Worm (Caenorhabditis elegans): ENCODE results near the gene C29E4.9.

DNA sequence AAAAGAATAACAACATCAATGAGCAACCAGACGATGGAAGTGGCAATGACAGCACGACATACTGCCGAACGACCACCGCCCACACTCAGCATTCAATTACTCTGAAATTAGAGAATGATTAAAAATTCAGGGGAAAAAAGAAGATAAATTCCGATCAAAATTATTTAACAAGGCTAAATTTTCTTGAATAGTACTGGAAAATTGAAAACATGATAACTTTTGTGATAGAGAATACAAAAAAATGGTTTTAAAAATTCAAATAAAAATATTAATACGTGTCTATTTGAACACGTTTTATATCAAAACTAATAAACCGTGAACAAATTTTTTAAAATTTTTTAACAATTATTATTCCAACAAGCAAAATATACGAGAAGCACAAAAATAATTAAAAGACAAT is 39.2 kb downstream of the C29E4.9 start, which contains the start of gene gly-3:
- no peak for TF ChIP-seq ztf-29 (GFP tag; IDR thresholded peaks at IDR 0.05)
- TF ChIP-seq flt-1 (GFP tag; IDR thresholded peaks at IDR 0.05), result no peak
- no peak for TF ChIP-seq T22C8.4 (GFP tag; IDR thresholded peaks at IDR 0.05)
- TF ChIP-seq ztf-23 (GFP tag; IDR thresholded peaks at IDR 0.05), result no peak
- no peak for TF ChIP-seq cog-1 (tag; optimal IDR thresholded peaks at IDR 0.05)
- TF ChIP-seq klf-2 (GFP tag; conservative IDR thresholded peaks at IDR 0.05), result no peak
- TF ChIP-seq tab-1 (GFP tag; IDR thresholded peaks at IDR 0.05), result no peak
- no peak for TF ChIP-seq ref-1 (GFP tag; conservative IDR thresholded peaks at IDR 0.05)

All from whole organism, midembryonic.